Fruit fly (Drosophila melanogaster): ENCODE measurements around the gene CG33272.

The CG33272 gene

dm6 chr3L:11551949-11552348 lies 41.6 kb upstream of the CG33272 start (continued):
- TF ChIP-seq Sry-δ (GFP tag; optimal IDR thresholded peaks at IDR 0.05) (no peak), chif (GFP tag; optimal IDR thresholded peaks at IDR 0.05) (peak in 1 of 2 experiments; percentile 16), br (optimal IDR thresholded peaks at IDR 0.05) (no peak), pnt (GFP tag; optimal IDR thresholded peaks at IDR 0.05) (peak; percentile 10), Xrp1 (GFP tag; IDR thresholded peaks at IDR 0.05) (peak; percentile 82), CG7556 (GFP tag; optimal IDR thresholded peaks at IDR 0.05) (peak; percentile 36), mld (GFP tag; IDR thresholded peaks at IDR 0.05; ENCODE audit: partially characterized antibody) (no peak), phol (tag; optimal IDR thresholded peaks at IDR 0.05) (peak; percentile 53), zen2 (GFP tag; IDR thresholded peaks at IDR 0.05; ENCODE audit: partially characterized antibody) (no peak), Doc2 (GFP tag; IDR thresholded peaks at IDR 0.05) (no peak), E2f2 (GFP tag; IDR thresholded peaks at IDR 0.05) (no peak), Ssrp (tag; optimal IDR thresholded peaks at IDR 0.05) (peak; percentile 15), rib (GFP tag; IDR thresholded peaks at IDR 0.05) (no peak), CG2712 (tag; optimal IDR thresholded peaks at IDR 0.05) (peak; percentile 72), CG8765 (GFP tag; IDR thresholded peaks at IDR 0.05) (no peak), tin (GFP tag; optimal IDR thresholded peaks at IDR 0.05) (peak; percentile 32), Bgb (GFP tag; IDR thresholded peaks at IDR 0.05; ENCODE audit: partially characterized antibody) (no peak), sima (GFP tag; optimal IDR thresholded peaks at IDR 0.05) (no peak), fd64A (GFP tag; optimal IDR thresholded peaks at IDR 0.05) (no peak), BtbVII (GFP tag; optimal IDR thresholded peaks at IDR 0.05) (no peak), Ets65A (GFP tag) (peak; percentile 82), slbo (GFP tag; IDR thresholded peaks at IDR 0.05) (0 out of 2 replicates have a peak, but pooled peaks have one; percentile 29), ac (GFP tag; optimal IDR thresholded peaks at IDR 0.05) (peak; percentile 46), fd102C (GFP tag; optimal IDR thresholded peaks at IDR 0.05) (no peak), insv (GFP tag; optimal IDR thresholded peaks at IDR 0.05) (no peak), oc (tag; optimal IDR thresholded peaks at IDR 0.05) (no peak), H15 (GFP tag; IDR thresholded peaks at IDR 0.05) (0 out of 3 replicates have a peak, but pooled peaks have one; percentile 45), CG10366 (GFP tag; IDR thresholded peaks at IDR 0.05) (no peak), CG32532 (GFP tag; IDR thresholded peaks at IDR 0.05) (no peak; the same call in 1 of the 2 replicates), CG30431 (GFP tag; optimal IDR thresholded peaks at IDR 0.05) (no peak), Tbp (GFP tag; optimal IDR thresholded peaks at IDR 0.05) (no peak), CG8478 (optimal IDR thresholded peaks at IDR 0.05) (no peak), CG3281 (GFP tag; optimal IDR thresholded peaks at IDR 0.05) (no peak), Hr3 (GFP tag; optimal IDR thresholded peaks at IDR 0.05) (peak; percentile 20), sug (tag; optimal IDR thresholded peaks at IDR 0.05) (no peak), inv (GFP tag; IDR thresholded peaks at IDR 0.05; ENCODE audit: partially characterized antibody) (no peak), ro (GFP tag; IDR thresholded peaks at IDR 0.05) (no peak), CG34376 (GFP tag; optimal IDR thresholded peaks at IDR 0.05) (no peak), Hr78 (GFP tag; optimal IDR thresholded peaks at IDR 0.05) (no peak), Ptx1 (GFP tag; IDR thresholded peaks at IDR 0.05) (peak; percentile 39; the same call in 1 of the 2 replicates), CG4404 (GFP tag; IDR thresholded peaks at IDR 0.05) (0 out of 2 replicates have a peak, but pooled peaks have one; percentile 15), CG9797 (GFP tag; optimal IDR thresholded peaks at IDR 0.05) (no peak), CG15514 (GFP tag; optimal IDR thresholded peaks at IDR 0.05) (no peak), CG30020 (tag; optimal IDR thresholded peaks at IDR 0.05) (no peak), sd (tag; optimal IDR thresholded peaks at IDR 0.05) (no peak), zfh1 (GFP tag; IDR thresholded peaks at IDR 0.05) (peak; percentile 54; the same call in 1 of the 3 replicates), Hr39 (optimal IDR thresholded peaks at IDR 0.05) (no peak), CG12769 (tag; optimal IDR thresholded peaks at IDR 0.05) (no peak), B-H1 (GFP tag; IDR thresholded peaks at IDR 0.05) (no peak), Jarid2 (GFP tag; optimal IDR thresholded peaks at IDR 0.05) (no peak), toy (GFP tag; IDR thresholded peaks at IDR 0.05) (no peak), maf-S (GFP tag; optimal IDR thresholded peaks at IDR 0.05) (no peak), CG31224 (GFP tag; IDR thresholded peaks at IDR 0.05) (no peak)
